Worm (Caenorhabditis elegans): ENCODE data around the gene F56A8.8.

The F56A8.8 gene

ce11 chrIII:13307107-13307506, 21.6 kb downstream of the F56A8.8 start, which contains the start of the genes klp-19 and slc-36.1 (continued):
- TF ChIP-seq daf-16 (GFP tag; optimal IDR thresholded peaks at IDR 0.05) (no peak), daf-16 (tag; optimal IDR thresholded peaks at IDR 0.05) (peak; percentile 15), ceh-20 (GFP tag; IDR thresholded peaks at IDR 0.05) (no peak), dmd-8 (GFP tag; IDR thresholded peaks at IDR 0.05) (no peak), T26A8.4 (GFP tag; IDR thresholded peaks at IDR 0.05) (no peak), dve-1 (tag; optimal IDR thresholded peaks at IDR 0.05; ENCODE audit: insufficient read depth) (peak; percentile 20), saeg-2 (GFP tag; IDR thresholded peaks at IDR 0.05) (no peak), hmg-1.1 (GFP tag; IDR thresholded peaks at IDR 0.05) (0 out of 2 replicates have a peak, but pooled peaks have one; percentile 35), F44E2.7 (GFP tag; IDR thresholded peaks at IDR 0.05) (no peak), ztf-11 (tag; optimal IDR thresholded peaks at IDR 0.05) (no peak), hlh-11 (tag; optimal IDR thresholded peaks at IDR 0.05) (no peak), mes-2 (tag; optimal IDR thresholded peaks at IDR 0.05; ENCODE audit: poor library complexity, severe bottlenecking) (peak; percentile 67), nhr-11 (tag; optimal IDR thresholded peaks at IDR 0.05) (no peak), dmd-9 (GFP tag; IDR thresholded peaks at IDR 0.05) (no peak), hlh-30 (tag; optimal IDR thresholded peaks at IDR 0.05; ENCODE audit: insufficient read depth) (no peak), lin-29 (GFP tag; IDR thresholded peaks at IDR 0.05) (no peak)

- TF ChIP-seq ces-1 (GFP tag; optimal IDR thresholded peaks at IDR 0.05): no peak
- peak; percentile 66 for TF ChIP-seq dve-1 (tag; optimal IDR thresholded peaks at IDR 0.05; ENCODE audit: insufficient read depth)
- TF ChIP-seq daf-16 (GFP tag; optimal IDR thresholded peaks at IDR 0.05): no peak
- peak; percentile 83 for TF ChIP-seq daf-16 (tag; optimal IDR thresholded peaks at IDR 0.05)
- TF ChIP-seq ceh-62 (tag; optimal IDR thresholded peaks at IDR 0.05): no peak
- peak; percentile 69 for TF ChIP-seq hlh-30 (tag; optimal IDR thresholded peaks at IDR 0.05; ENCODE audit: insufficient read depth)
- TF ChIP-seq mep-1 (tag; optimal IDR thresholded peaks at IDR 0.05): peak; percentile 6
- TF ChIP-seq nhr-28 (tag; optimal IDR thresholded peaks at IDR 0.05): peak; percentile 40
- no peak for TF ChIP-seq madf-5 (GFP tag; IDR thresholded peaks at IDR 0.05)
- no peak for TF ChIP-seq tag-97 (GFP tag; IDR thresholded peaks at IDR 0.05)
- TF ChIP-seq F44E2.7 (GFP tag; IDR thresholded peaks at IDR 0.05): no peak
- no peak for TF ChIP-seq nhr-102 (tag; optimal IDR thresholded peaks at IDR 0.05)
- TF ChIP-seq R02D3.7 (tag; optimal IDR thresholded peaks at IDR 0.05): no peak
- peak; percentile 67 for TF ChIP-seq nhr-77 (tag; optimal IDR thresholded peaks at IDR 0.05)
- TF ChIP-seq fos-1 (tag; optimal IDR thresholded peaks at IDR 0.05): no peak
- peak in 1 of 2 experiments; percentile 30 for TF ChIP-seq lsy-2 (tag; optimal IDR thresholded peaks at IDR 0.05)
- no peak for TF ChIP-seq mes-2 (tag; optimal IDR thresholded peaks at IDR 0.05; ENCODE audit: poor library complexity, severe bottlenecking)
- TF ChIP-seq F10B5.3 (tag; optimal IDR thresholded peaks at IDR 0.05): no peak
- no peak for TF ChIP-seq aly-2 (tag; optimal IDR thresholded peaks at IDR 0.05)
- TF ChIP-seq T26A8.4 (GFP tag; IDR thresholded peaks at IDR 0.05): no peak
- no peak for TF ChIP-seq pha-4 (GFP tag; IDR thresholded peaks at IDR 0.05)
- TF ChIP-seq pha-4 (tag; optimal IDR thresholded peaks at IDR 0.05): no peak
- no peak for TF ChIP-seq egl-43 (GFP tag; IDR thresholded peaks at IDR 0.05)
- no peak for TF ChIP-seq ctbp-1 (GFP tag; IDR thresholded peaks at IDR 0.05)
- TF ChIP-seq nhr-111 (GFP tag; optimal IDR thresholded peaks at IDR 0.05): no peak
- TF ChIP-seq Y48G9A.11 (GFP tag; IDR thresholded peaks at IDR 0.05): no peak
- TF ChIP-seq dmd-6 (GFP tag; IDR thresholded peaks at IDR 0.05): no peak
Measured at ce11 chrIII:13310552-13310951, 25.0 kb downstream of the F56A8.8 start.

- TF ChIP-seq attf-4 (tag; optimal IDR thresholded peaks at IDR 0.05) (no peak), zfp-2 (tag; optimal IDR thresholded peaks at IDR 0.05) (no peak), madf-5 (GFP tag; IDR thresholded peaks at IDR 0.05) (no peak), ZK337.2 (GFP tag; IDR thresholded peaks at IDR 0.05) (no peak), hlh-30 (tag; optimal IDR thresholded peaks at IDR 0.05; ENCODE audit: insufficient read depth) (peak; percentile 27), F49E8.2 (tag; optimal IDR thresholded peaks at IDR 0.05; ENCODE audit: borderline replicate concordance) (no peak), tra-1 (GFP tag; IDR thresholded peaks at IDR 0.05) (no peak), daf-16 (GFP tag; optimal IDR thresholded peaks at IDR 0.05) (no peak), daf-16 (tag; optimal IDR thresholded peaks at IDR 0.05) (no peak), nhr-25 (tag; optimal IDR thresholded peaks at IDR 0.05; ENCODE audit: borderline replicate concordance, insufficient read depth) (no peak), mes-2 (tag; optimal IDR thresholded peaks at IDR 0.05; ENCODE audit: poor library complexity, severe bottlenecking) (no peak), dve-1 (tag; optimal IDR thresholded peaks at IDR 0.05; ENCODE audit: insufficient read depth) (peak; percentile 8), duxl-1 (tag; optimal IDR thresholded peaks at IDR 0.05; ENCODE audit: poor library complexity) (no peak), aha-1 (tag) (no peak), nhr-77 (tag; optimal IDR thresholded peaks at IDR 0.05) (no peak), F37D6.2 (tag; optimal IDR thresholded peaks at IDR 0.05) (no peak), mxl-3 (GFP tag; optimal IDR thresholded peaks at IDR 0.05) (no peak), mep-1 (tag; optimal IDR thresholded peaks at IDR 0.05) (peak; percentile 7), ceh-32 (tag; optimal IDR thresholded peaks at IDR 0.05; ENCODE audit: poor library complexity) (no peak)
Measured at ce11 chrIII:13313788-13314187, 28.3 kb downstream of the F56A8.8 start, which contains the start of gene Y43F4B.10. Gene Y43F4B.10, plus strand, starts transcription at chrIII:13314068.

All from whole organism, L4 larva.